Fruit fly (Drosophila melanogaster) whole organism, embryonic: Measurements from ENCODE around the gene mib1.
A peak's percentile ranks its signal among the peaks of the same experiment; 100 is the strongest.

Experiments used
- Abd-B ChIP-seq: fragments of 200-800 bp; sonication (Bioruptor generic); optimal IDR thresholded peaks from 2 replicates; lab custom pipeline; 2018; ENCODE audit warnings: missing biosample characterization, mild to moderate bottlenecking, missing genetic modification characterization, moderate library complexity
- Adf1 ChIP-seq: fragments of 200-800 bp; sonication (Bioruptor generic); IDR thresholded peaks from 2 replicates; pipeline ENCODE4 v1.3.6; 2022; ENCODE audit warnings: missing biosample characterization, missing genetic modification characterization
- Awh ChIP-seq: fragments of 200-800 bp; sonication (Bioruptor generic); IDR thresholded peaks from 2 replicates; pipeline ENCODE4, ENCODE4 v1.3.6; 2022; ENCODE audit warnings: missing biosample characterization, missing genetic modification characterization
- C15 ChIP-seq: fragments of 200-800 bp; sonication (Bioruptor generic); IDR thresholded peaks from 3 replicates; pipeline ENCODE4 v1.3.6; 2022; ENCODE audit warnings: missing biosample characterization, missing genetic modification characterization
- CG10321 ChIP-seq: fragments of 200-800 bp; sonication (Bioruptor generic); IDR thresholded peaks from 2 replicates; pipeline ENCODE4 v1.3.6; 2022; ENCODE audit warnings: missing biosample characterization, missing genetic modification characterization
- CG10462 ChIP-seq: fragments of 200-800 bp; sonication (Bioruptor generic); optimal IDR thresholded peaks from 2 replicates; lab custom pipeline; 2016; ENCODE audit warnings: missing biosample characterization, missing genetic modification characterization
- CG10565 ChIP-seq: fragments of 200-800 bp; sonication (Bioruptor generic); optimal IDR thresholded peaks from 3 replicates; lab custom pipeline; 2016; ENCODE audit warnings: missing biosample characterization, mild to moderate bottlenecking, missing genetic modification characterization
- CG12104 ChIP-seq: fragments of 200-800 bp; sonication (Bioruptor generic); optimal IDR thresholded peaks from 3 replicates; lab custom pipeline; 2016; ENCODE audit warnings: missing biosample characterization, missing genetic modification characterization
- CG12155 ChIP-seq: fragments of 200-800 bp; sonication (Bioruptor generic); optimal IDR thresholded peaks from 3 replicates; lab custom pipeline; 2016; ENCODE audit warnings: missing biosample characterization, missing genetic modification characterization
- CG12391 ChIP-seq: fragments of 200-800 bp; sonication (Bioruptor generic); optimal IDR thresholded peaks from 3 replicates; lab custom pipeline; 2018; ENCODE audit warnings: missing biosample characterization, mild to moderate bottlenecking, missing genetic modification characterization, moderate library complexity
- CG13624 ChIP-seq: fragments of 200-800 bp; sonication (Bioruptor generic); optimal IDR thresholded peaks from 2 replicates; lab custom pipeline; 2016; ENCODE audit warnings: missing biosample characterization, missing genetic modification characterization
- CG13894 ChIP-seq: fragments of 200-800 bp; sonication (Bioruptor generic); optimal IDR thresholded peaks from 3 replicates; lab custom pipeline; 2018; ENCODE audit warnings: missing biosample characterization, mild to moderate bottlenecking, missing genetic modification characterization, moderate library complexity
- CG15073 ChIP-seq: fragments of 200-800 bp; sonication (Bioruptor generic); optimal IDR thresholded peaks from 2 replicates; lab custom pipeline; 2016; ENCODE audit warnings: missing biosample characterization, missing genetic modification characterization
- CG17359 ChIP-seq: fragments of 200-800 bp; sonication (Bioruptor generic); optimal IDR thresholded peaks from 3 replicates; lab custom pipeline; 2018; ENCODE audit warnings: missing biosample characterization, mild to moderate bottlenecking, missing genetic modification characterization, moderate library complexity
- CG3065 ChIP-seq: fragments of 200-800 bp; sonication (Bioruptor generic); optimal IDR thresholded peaks from 2 replicates; lab custom pipeline; 2016; ENCODE audit warnings: missing biosample characterization, missing genetic modification characterization
- CG32532 ChIP-seq: fragments of 200-800 bp; sonication (Bioruptor generic); IDR thresholded peaks from 2 replicates; pipeline ENCODE4 v1.3.6; 2022; ENCODE audit warnings: missing biosample characterization, missing genetic modification characterization
- CG32767 ChIP-seq: fragments of 200-800 bp; sonication (Bioruptor generic); IDR thresholded peaks from 2 replicates; pipeline ENCODE4 v1.3.6; 2022; ENCODE audit warnings: missing biosample characterization, missing genetic modification characterization
- CG4360 ChIP-seq: fragments of 200-800 bp; sonication (Bioruptor generic); IDR thresholded peaks from 2 replicates; pipeline ENCODE4 v1.3.6; 2022; ENCODE audit warnings: missing biosample characterization, missing genetic modification characterization
- CG43689 ChIP-seq: fragments of 200-800 bp; sonication (Bioruptor generic); IDR thresholded peaks from 2 replicates; pipeline ENCODE4 v1.3.6; 2022; ENCODE audit warnings: missing biosample characterization, missing genetic modification characterization
- CG6765 ChIP-seq: fragments of 200-800 bp; sonication (Bioruptor generic); optimal IDR thresholded peaks from 3 replicates; lab custom pipeline; 2017; ENCODE audit warnings: missing biosample characterization, mild to moderate bottlenecking, missing genetic modification characterization
- CG6791 ChIP-seq: fragments of 200-800 bp; sonication (Bioruptor generic); IDR thresholded peaks from 3 replicates; pipeline ENCODE4 v1.3.6; 2022; ENCODE audit warnings: missing biosample characterization, missing genetic modification characterization; ENCODE audit not compliant: partially characterized antibody
- CG7745 ChIP-seq: fragments of 200-800 bp; sonication (Bioruptor generic); optimal IDR thresholded peaks from 2 replicates; lab custom pipeline; 2018; ENCODE audit warnings: missing biosample characterization, mild to moderate bottlenecking, missing genetic modification characterization, moderate library complexity
- CG9609 ChIP-seq: fragments of 200-800 bp; sonication (Bioruptor generic); optimal IDR thresholded peaks from 3 replicates; lab custom pipeline; 2016; ENCODE audit warnings: missing biosample characterization, missing genetic modification characterization
- Dbx ChIP-seq: fragments of 200-800 bp; sonication (Bioruptor generic); IDR thresholded peaks from 3 replicates; pipeline ENCODE4 v1.3.6; 2022; ENCODE audit warnings: missing biosample characterization, missing genetic modification characterization
- Deaf1 ChIP-seq: fragments of 200-800 bp; optimal IDR thresholded peaks from 3 replicates; lab custom pipeline; 2019; ENCODE audit warnings: missing biosample characterization, mild to moderate bottlenecking, missing genetic modification characterization, moderate library complexity
- Dll ChIP-seq: fragments of 200-800 bp; sonication (Bioruptor generic); IDR thresholded peaks from 4 replicates; pipeline ENCODE4 v1.3.6; 2022; ENCODE audit warnings: missing biosample characterization, missing genetic modification characterization; ENCODE audit not compliant: partially characterized antibody
- Drgx ChIP-seq: fragments of 200-800 bp; sonication (Bioruptor generic); IDR thresholded peaks from 2 replicates; pipeline ENCODE4 v1.3.6; 2022; ENCODE audit warnings: missing biosample characterization, missing genetic modification characterization
- Elba2 ChIP-seq: fragments of 200-800 bp; sonication (Bioruptor generic); optimal IDR thresholded peaks from 3 replicates; lab custom pipeline; 2016; ENCODE audit warnings: missing biosample characterization, missing genetic modification characterization
- Gug ChIP-seq: fragments of 200-800 bp; sonication (Bioruptor generic); IDR thresholded peaks from 4 replicates; pipeline ENCODE4 v1.3.6; 2022; ENCODE audit warnings: missing biosample characterization, missing genetic modification characterization
- HLHmδ ChIP-seq: fragments of 200-800 bp; sonication (Bioruptor generic); optimal IDR thresholded peaks from 2 replicates; lab custom pipeline; 2018; ENCODE audit warnings: missing biosample characterization, mild to moderate bottlenecking, missing genetic modification characterization, moderate library complexity
- Opbp ChIP-seq: fragments of 200-800 bp; sonication (Bioruptor generic); IDR thresholded peaks from 3 replicates; pipeline ENCODE4 v1.3.6; 2022; ENCODE audit warnings: missing biosample characterization, missing genetic modification characterization; ENCODE audit not compliant: partially characterized antibody
- abd-A ChIP-seq: fragments of 200-800 bp; sonication (Bioruptor generic); optimal IDR thresholded peaks from 3 replicates; lab custom pipeline; 2019; ENCODE audit warnings: missing biosample characterization, mild to moderate bottlenecking, missing genetic modification characterization, moderate library complexity
- ase ChIP-seq: fragments of 200-800 bp; sonication (Bioruptor generic); IDR thresholded peaks from 3 replicates; pipeline ENCODE4 v1.3.6; 2022; ENCODE audit warnings: missing biosample characterization, missing genetic modification characterization
- cas ChIP-seq: fragments of 200-800 bp; sonication (Bioruptor generic); IDR thresholded peaks from 2 replicates; pipeline ENCODE4 v1.3.6; 2022; ENCODE audit warnings: missing biosample characterization, missing genetic modification characterization
- cg ChIP-seq: fragments of 200-800 bp; sonication (Bioruptor generic); optimal IDR thresholded peaks from 3 replicates; lab custom pipeline; 2019; ENCODE audit warnings: missing biosample characterization, mild to moderate bottlenecking, missing genetic modification characterization, moderate library complexity
- ci ChIP-seq: fragments of 200-800 bp; sonication (Bioruptor generic); IDR thresholded peaks from 3 replicates; pipeline ENCODE4 v1.3.6; 2022; ENCODE audit warnings: missing biosample characterization, missing genetic modification characterization
- ewg ChIP-seq: fragments of 200-800 bp; sonication (Bioruptor generic); optimal IDR thresholded peaks from 3 replicates; lab custom pipeline; 2017; ENCODE audit warnings: mild to moderate bottlenecking, missing biosample characterization, missing genetic modification reagents, missing genetic modification characterization
- lilli ChIP-seq: fragments of 200-800 bp; sonication (Bioruptor generic); optimal IDR thresholded peaks from 3 replicates; lab custom pipeline; 2016; ENCODE audit warnings: missing biosample characterization, missing genetic modification characterization
- nerfin-1 ChIP-seq: fragments of 200-800 bp; sonication (Bioruptor generic); optimal IDR thresholded peaks from 3 replicates; lab custom pipeline; 2019; ENCODE audit warnings: missing biosample characterization, mild to moderate bottlenecking, missing genetic modification characterization, moderate library complexity
- oc ChIP-seq: fragments of 200-800 bp; sonication (Bioruptor generic); optimal IDR thresholded peaks from 2 replicates; lab custom pipeline; 2018; ENCODE audit warnings: missing biosample characterization, mild to moderate bottlenecking, missing genetic modification characterization, moderate library complexity
- pros ChIP-seq: fragments of 200-800 bp; sonication (Bioruptor generic); optimal IDR thresholded peaks from 3 replicates; lab custom pipeline; 2019; ENCODE audit warnings: missing biosample characterization, mild to moderate bottlenecking, missing genetic modification characterization, moderate library complexity
- run ChIP-seq: fragments of 200-800 bp; sonication (Bioruptor generic); optimal IDR thresholded peaks from 3 replicates; lab custom pipeline; 2018; ENCODE audit warnings: missing biosample characterization, mild to moderate bottlenecking, missing genetic modification characterization
- seq ChIP-seq: fragments of 200-800 bp; sonication (Bioruptor generic); IDR thresholded peaks from 2 replicates; pipeline ENCODE4 v1.3.6; 2022; ENCODE audit warnings: missing biosample characterization, missing genetic modification characterization
- sqz ChIP-seq: fragments of 200-800 bp; sonication (Bioruptor generic); optimal IDR thresholded peaks from 3 replicates; lab custom pipeline; 2018; ENCODE audit warnings: missing biosample characterization, mild to moderate bottlenecking, missing genetic modification characterization
- stc ChIP-seq: fragments of 200-800 bp; sonication (Bioruptor generic); IDR thresholded peaks from 2 replicates; pipeline ENCODE4 v1.3.6; 2022; ENCODE audit warnings: missing biosample characterization, missing genetic modification characterization
- toy ChIP-seq: fragments of 200-800 bp; sonication (Bioruptor generic); IDR thresholded peaks from 2 replicates; pipeline ENCODE4 v1.3.6; 2022; ENCODE audit warnings: missing biosample characterization, missing genetic modification characterization
- wdn ChIP-seq: fragments of 200-800 bp; sonication (Bioruptor generic); IDR thresholded peaks from 2 replicates; pipeline ENCODE4 v1.3.6; 2022; ENCODE audit warnings: missing biosample characterization, missing genetic modification characterization

Gene mib1

DNA sequence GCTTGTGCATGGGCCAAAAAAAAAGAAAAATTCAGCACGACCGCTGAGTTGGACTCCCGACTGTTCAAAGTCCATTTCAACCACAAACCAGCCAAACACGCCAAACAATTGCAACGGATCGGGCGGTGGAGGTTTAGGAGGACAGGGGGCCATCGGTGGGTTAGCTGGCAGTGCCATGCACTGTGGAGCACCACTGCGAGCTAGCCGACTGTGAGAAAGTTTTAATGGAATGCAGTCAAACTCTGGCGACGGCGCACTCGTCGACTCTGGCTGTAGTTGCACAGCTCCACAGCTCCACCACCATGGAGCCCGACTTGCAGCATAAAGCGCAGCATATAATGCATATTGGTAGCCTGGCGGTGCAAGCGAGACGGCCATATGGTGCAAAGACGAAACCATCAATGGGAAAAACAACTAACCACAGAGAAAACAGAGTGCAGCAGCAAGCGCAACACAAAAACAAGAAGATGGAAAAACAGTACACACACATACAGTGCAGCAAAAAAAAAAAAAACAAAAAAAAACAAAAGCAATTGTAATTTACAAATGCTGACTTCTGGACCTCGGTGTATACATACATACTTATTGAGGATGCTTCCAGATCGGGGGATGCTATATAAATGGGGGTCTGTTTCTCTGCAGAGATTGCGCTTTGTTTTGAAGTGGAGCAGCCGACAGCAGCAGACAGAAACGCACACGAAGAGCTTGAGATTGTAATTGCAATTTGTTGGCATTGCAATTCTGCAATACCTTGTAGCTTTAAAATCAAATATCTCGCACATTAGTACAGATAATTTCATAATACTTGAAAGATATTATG lies 29.9 kb upstream of the mib1 start (continued):
- TF ChIP-seq CG7745 (tag; lab: Kevin White, UChicago): no peak
- TF ChIP-seq Opbp (GFP tag; lab: Robert Waterston, UW): 0 out of 3 replicates have a peak, but pooled peaks have one; percentile 27
- TF ChIP-seq ci (GFP tag; lab: Robert Waterston, UW): 0 out of 3 replicates have a peak, but pooled peaks have one; percentile 44
- TF ChIP-seq Elba2 (GFP tag; lab: Kevin White, UChicago): no peak
- TF ChIP-seq Drgx (GFP tag; lab: Robert Waterston, UW): peak; percentile 79
- TF ChIP-seq cg (GFP tag; lab: Kevin White, UChicago): peak; percentile 24
- no peak for TF ChIP-seq Gug (GFP tag; lab: Robert Waterston, UW)
- TF ChIP-seq CG4360: 0 out of 2 replicates have a peak, but pooled peaks have one; percentile 37
- no peak for TF ChIP-seq C15 (GFP tag; lab: Robert Waterston, UW)

DNA sequence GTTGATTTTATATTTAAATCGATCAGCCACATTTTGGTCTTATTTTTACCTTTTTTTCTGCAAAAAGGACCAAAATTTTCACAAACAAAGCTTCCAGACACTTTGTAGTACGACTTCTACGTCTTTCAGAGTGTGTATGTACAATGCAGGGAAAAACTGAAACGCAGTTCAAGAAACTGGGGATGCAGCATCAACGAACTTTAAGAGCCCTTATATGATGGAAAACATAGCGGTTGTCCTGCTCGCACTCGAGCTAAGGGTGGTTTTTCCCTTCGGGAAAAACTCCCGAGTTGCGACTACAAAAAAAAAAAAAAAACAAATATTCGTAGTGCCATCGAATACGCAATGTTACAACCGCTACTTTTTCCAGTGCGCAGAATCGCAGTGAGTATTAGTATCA lies 28.8 kb upstream of the mib1 start:
- TF ChIP-seq pros: peak; percentile 76
- TF ChIP-seq lilli (GFP tag; lab: Kevin White, UChicago): peak; percentile 8
- TF ChIP-seq cas (GFP tag; lab: Robert Waterston, UW): no peak
- TF ChIP-seq oc (tag; lab: Kevin White, UChicago): peak; percentile 4
- TF ChIP-seq wdn (GFP tag; lab: Robert Waterston, UW): no peak
- TF ChIP-seq Awh (GFP tag; lab: Robert Waterston, UW): 0 out of 2 replicates have a peak, but pooled peaks have one; percentile 11
- peak; percentile 86 for TF ChIP-seq CG10321 (GFP tag; lab: Robert Waterston, UW)
- peak; percentile 82 for TF ChIP-seq sqz (GFP tag; lab: Kevin White, UChicago)
- TF ChIP-seq CG32767: peak; percentile 31; the same call in 1 of the 2 replicates
- peak; percentile 87 for TF ChIP-seq ewg (GFP tag; lab: Kevin White, UChicago)
- TF ChIP-seq CG13894: peak; percentile 88
- TF ChIP-seq seq (GFP tag; lab: Robert Waterston, UW): peak; percentile 68; the same call in 1 of the 2 replicates
- TF ChIP-seq Deaf1 (tag; lab: Kevin White, UChicago): peak; percentile 85
- peak; percentile 52 for TF ChIP-seq CG13624
- TF ChIP-seq stc (GFP tag; lab: Robert Waterston, UW): no peak
- no peak for TF ChIP-seq CG12104 (GFP tag; lab: Kevin White, UChicago)
- TF ChIP-seq CG12155: no peak
- TF ChIP-seq Dbx (GFP tag; lab: Robert Waterston, UW): no peak
- no peak for TF ChIP-seq CG43689
- TF ChIP-seq CG17359 (tag; lab: Kevin White, UChicago): peak; percentile 3
- TF ChIP-seq CG32532 (GFP tag; lab: Robert Waterston, UW): no peak
- no peak for TF ChIP-seq CG15073 (GFP tag; lab: Kevin White, UChicago)
- TF ChIP-seq CG6791 (GFP tag; lab: Robert Waterston, UW): 0 out of 3 replicates have a peak, but pooled peaks have one; percentile 18
- no peak for TF ChIP-seq CG6765 (GFP tag; lab: Kevin White, UChicago)
- TF ChIP-seq nerfin-1 (tag; lab: Kevin White, UChicago): peak; percentile 8
- TF ChIP-seq abd-A (tag; lab: Kevin White, UChicago): peak; percentile 67
- TF ChIP-seq, all 482 proteins: peak for 16

DNA sequence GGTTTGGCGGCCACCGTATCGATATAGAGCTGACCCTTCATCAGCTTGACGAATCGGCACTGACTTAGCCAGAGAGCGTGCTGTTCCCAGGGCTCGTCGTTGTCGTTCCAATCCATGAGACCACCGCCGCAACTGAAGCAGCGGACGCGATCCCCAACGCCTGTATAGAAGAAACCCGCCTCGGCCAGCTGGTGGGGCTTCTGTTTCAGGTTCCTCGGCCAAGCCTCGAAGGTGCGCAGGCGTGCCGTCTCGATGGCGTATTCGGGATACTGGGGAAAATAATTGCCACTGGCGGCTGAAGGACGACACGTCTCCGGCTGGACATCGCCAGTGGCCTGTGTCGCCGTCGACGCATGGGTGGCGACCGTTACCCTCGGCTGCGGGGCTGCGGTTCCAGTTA lies 27.5 kb upstream of the mib1 start:
- TF ChIP-seq CG10462 (GFP tag; lab: Kevin White, UChicago) (no peak), CG3065 (no peak), HLHmδ (GFP tag; lab: Kevin White, UChicago) (no peak), CG12391 (tag; lab: Kevin White, UChicago) (no peak), CG12155 (no peak), CG17359 (tag; lab: Kevin White, UChicago) (no peak), CG15073 (GFP tag; lab: Kevin White, UChicago) (no peak), Dll (GFP tag; lab: Robert Waterston, UW) (no peak), toy (GFP tag; lab: Robert Waterston, UW) (no peak), CG10565 (no peak), sqz (GFP tag; lab: Kevin White, UChicago) (no peak), stc (GFP tag; lab: Robert Waterston, UW) (no peak), ase (GFP tag; lab: Robert Waterston, UW) (no peak), CG9609 (GFP tag; lab: Kevin White, UChicago) (no peak), run (tag; lab: Kevin White, UChicago) (no peak), Adf1 (GFP tag; lab: Robert Waterston, UW) (no peak), Abd-B (GFP tag; lab: Kevin White, UChicago) (no peak)
